Worm (Caenorhabditis elegans) whole organism, midembryonic: ENCODE data around the gene C14B1.12.

ENCODE experiments used
- cog-1 ChIP-seq: sonication (generic microtip); optimal IDR thresholded peaks from 2 replicates; lab custom pipeline; 2016; ENCODE audit warnings: missing genetic modification characterization, missing compliant biosample characterization
- flt-1 ChIP-seq: fragments of 200-800 bp; sonication (Bioruptor generic); IDR thresholded peaks from 2 replicates; pipeline ENCODE4 v1.3.6; 2022; ENCODE audit warnings: missing genetic modification characterization, missing compliant biosample characterization
- med-1 ChIP-seq: sonication (generic microtip); optimal IDR thresholded peaks from 2 replicates; lab custom pipeline; 2017; ENCODE audit warnings: missing genetic modification characterization, mild to moderate bottlenecking, missing compliant biosample characterization, antibody characterized with exemption, missing genetic modification reagents; ENCODE audit not compliant: insufficient read depth

DNA sequence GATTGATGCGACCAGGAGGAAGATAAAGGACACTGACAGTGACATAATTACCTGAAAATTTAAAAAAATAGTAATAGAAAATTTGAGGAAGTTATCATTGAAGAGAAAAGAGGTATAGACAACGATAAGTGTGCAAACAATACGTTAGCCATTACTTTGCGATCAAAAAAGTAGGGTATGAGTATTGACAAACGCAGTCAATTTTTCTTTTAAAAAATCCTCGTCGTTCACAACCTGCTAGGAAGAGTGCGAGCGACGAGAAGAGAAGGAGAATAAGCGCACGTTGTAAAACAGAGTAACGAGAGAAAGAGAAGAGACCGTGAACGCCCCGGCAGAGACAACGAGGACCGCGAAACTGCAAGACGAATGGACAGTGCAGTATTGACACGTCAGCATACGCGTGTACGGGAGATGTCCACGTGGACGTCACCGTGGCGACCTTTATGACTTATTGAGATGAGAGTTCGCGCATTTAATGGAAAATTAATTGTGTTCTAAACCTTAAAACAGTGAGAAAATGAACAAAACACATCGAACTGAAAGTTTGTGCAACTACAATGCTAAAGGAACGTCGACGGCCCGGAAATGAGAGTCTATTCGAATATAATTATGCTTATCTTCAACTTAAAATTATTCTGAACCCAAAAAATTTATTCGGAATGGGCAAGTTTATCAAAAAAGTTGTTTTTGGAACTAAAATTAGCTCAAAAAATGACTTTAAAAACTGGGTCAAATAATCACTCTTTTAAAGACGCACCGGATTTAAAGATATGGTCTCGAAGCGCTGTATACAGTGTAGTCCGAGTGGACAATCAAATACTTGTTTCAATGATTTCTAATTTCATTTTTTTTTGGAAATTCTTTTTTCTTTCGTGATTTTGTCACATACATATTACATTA is 23.1 kb downstream of the C14B1.12 start, which contains the start of the genes pdi-1 and C14B1.2:
- TF ChIP-seq flt-1 = no peak
- TF ChIP-seq cog-1 (tag; lab: Kevin White, UChicago) = no peak
- TF ChIP-seq med-1 = no peak
